Fruit fly (Drosophila melanogaster) whole organism, embryonic: ENCODE results near the gene CG18473.

ENCODE experiments used
- B-H2 ChIP-seq: fragments of 200-800 bp; sonication (Bioruptor generic); optimal IDR thresholded peaks from 2 replicates; lab custom pipeline; 2018; ENCODE audit warnings: missing biosample characterization, mild to moderate bottlenecking, missing genetic modification characterization
- CG10366 ChIP-seq: fragments of 200-800 bp; sonication (Bioruptor generic); IDR thresholded peaks from 2 replicates; pipeline ENCODE4 v1.3.6; 2022; ENCODE audit warnings: missing biosample characterization, missing genetic modification characterization
- CG12219 ChIP-seq: fragments of 200-800 bp; sonication (Bioruptor generic); optimal IDR thresholded peaks from 3 replicates; lab custom pipeline; 2018; ENCODE audit warnings: missing biosample characterization, mild to moderate bottlenecking, missing genetic modification characterization
- CG14014 ChIP-seq: fragments of 200-800 bp; sonication (Bioruptor generic); IDR thresholded peaks from 2 replicates; pipeline ENCODE4 v1.3.6; 2022; ENCODE audit warnings: missing biosample characterization, missing genetic modification characterization
- CG1602 ChIP-seq: fragments of 200-800 bp; sonication (Bioruptor generic); optimal IDR thresholded peaks from 3 replicates; lab custom pipeline; 2016; ENCODE audit warnings: missing biosample characterization, missing genetic modification characterization
- CG17802 ChIP-seq: fragments of 200-800 bp; sonication (Bioruptor generic); optimal IDR thresholded peaks from 2 replicates; lab custom pipeline; 2018; ENCODE audit warnings: missing biosample characterization, mild to moderate bottlenecking, missing genetic modification characterization, moderate library complexity
- CG18011 ChIP-seq: fragments of 200-800 bp; sonication (Bioruptor generic); optimal IDR thresholded peaks from 2 replicates; lab custom pipeline; 2017; ENCODE audit warnings: missing biosample characterization, missing genetic modification characterization, mild to moderate bottlenecking, moderate library complexity, missing genotype
- CG2875 ChIP-seq: fragments of 200-800 bp; sonication (Bioruptor generic); optimal IDR thresholded peaks from 2 replicates; lab custom pipeline; 2017; ENCODE audit warnings: missing biosample characterization, mild to moderate bottlenecking, missing genetic modification characterization, missing genetic modification reagents
- CG30403 ChIP-seq: fragments of 200-800 bp; sonication (Bioruptor generic); optimal IDR thresholded peaks from 3 replicates; lab custom pipeline; 2016; ENCODE audit warnings: missing biosample characterization, missing genetic modification characterization
- CG3838 ChIP-seq: fragments of 200-800 bp; sonication (Bioruptor generic); optimal IDR thresholded peaks from 3 replicates; lab custom pipeline; 2016; ENCODE audit warnings: missing biosample characterization, missing genetic modification characterization
- CG3995 ChIP-seq: fragments of 200-800 bp; sonication (Bioruptor generic); optimal IDR thresholded peaks from 3 replicates; lab custom pipeline; 2016; ENCODE audit warnings: missing biosample characterization, missing genetic modification characterization
- CG6272 ChIP-seq: fragments of 200-800 bp; sonication (Bioruptor generic); IDR thresholded peaks from 2 replicates; pipeline ENCODE4 v1.3.6; 2022; ENCODE audit warnings: missing biosample characterization, missing genetic modification characterization
- CG6654 ChIP-seq: fragments of 200-800 bp; sonication (Bioruptor generic); optimal IDR thresholded peaks from 2 replicates; lab custom pipeline; 2017; ENCODE audit warnings: missing biosample characterization, mild to moderate bottlenecking, missing genetic modification characterization
- CG6791 ChIP-seq: fragments of 200-800 bp; sonication (Bioruptor generic); IDR thresholded peaks from 3 replicates; pipeline ENCODE4 v1.3.6; 2022; ENCODE audit warnings: missing biosample characterization, missing genetic modification characterization; ENCODE audit not compliant: partially characterized antibody
- CG7745 ChIP-seq: fragments of 200-800 bp; sonication (Bioruptor generic); optimal IDR thresholded peaks from 2 replicates; lab custom pipeline; 2018; ENCODE audit warnings: missing biosample characterization, mild to moderate bottlenecking, missing genetic modification characterization, moderate library complexity
- CG7963 ChIP-seq: fragments of 200-800 bp; sonication (Bioruptor generic); IDR thresholded peaks from 3 replicates; pipeline ENCODE4 v1.3.6; 2022; ENCODE audit warnings: missing biosample characterization, missing genetic modification characterization; ENCODE audit not compliant: partially characterized antibody
- CG8478 ChIP-seq: fragments of >200 bp; optimal IDR thresholded peaks from 2 replicates; lab custom pipeline; 2018
- CG9932 ChIP-seq: fragments of 200-800 bp; sonication (Bioruptor generic); IDR thresholded peaks from 2 replicates; pipeline ENCODE4 v1.3.6; 2022; ENCODE audit warnings: missing biosample characterization, missing genetic modification characterization
- CoRest ChIP-seq: fragments of 200-800 bp; sonication (Bioruptor generic); optimal IDR thresholded peaks from 3 replicates; lab custom pipeline; 2018; ENCODE audit warnings: missing biosample characterization, mild to moderate bottlenecking, missing genetic modification characterization, moderate library complexity
- D19B ChIP-seq: fragments of 200-800 bp; sonication (Bioruptor generic); optimal IDR thresholded peaks from 2 replicates; lab custom pipeline; 2017; ENCODE audit warnings: missing biosample characterization, mild to moderate bottlenecking, missing genetic modification characterization
- Deaf1 ChIP-seq: fragments of 200-800 bp; optimal IDR thresholded peaks from 3 replicates; lab custom pipeline; 2019; ENCODE audit warnings: missing biosample characterization, mild to moderate bottlenecking, missing genetic modification characterization, moderate library complexity
- Dek ChIP-seq: fragments of 200-800 bp; sonication (Bioruptor generic); optimal IDR thresholded peaks from 3 replicates; lab custom pipeline; 2019; ENCODE audit warnings: missing biosample characterization, mild to moderate bottlenecking, missing genetic modification characterization, moderate library complexity
- Dfd ChIP-seq, 2 experiments: fragments of >200 bp; optimal IDR thresholded peaks; 2 replicates each; lab custom pipeline; 2017; ENCODE audit warnings: missing biosample characterization in 2 of 2, missing genetic modification characterization in 2 of 2
- Fer3 ChIP-seq: fragments of 200-800 bp; sonication (Bioruptor generic); optimal IDR thresholded peaks from 2 replicates; lab custom pipeline; 2018; ENCODE audit warnings: missing biosample characterization, mild to moderate bottlenecking, missing genetic modification characterization, moderate library complexity
- Gug ChIP-seq: fragments of 200-800 bp; sonication (Bioruptor generic); IDR thresholded peaks from 4 replicates; pipeline ENCODE4 v1.3.6; 2022; ENCODE audit warnings: missing biosample characterization, missing genetic modification characterization
- HLH54F ChIP-seq: fragments of 200-800 bp; sonication (Bioruptor generic); optimal IDR thresholded peaks from 3 replicates; lab custom pipeline; 2016; ENCODE audit warnings: missing biosample characterization, missing genetic modification characterization
- HmgZ ChIP-seq: fragments of 200-800 bp; sonication (Bioruptor generic); optimal IDR thresholded peaks from 2 replicates; lab custom pipeline; 2018; ENCODE audit warnings: missing biosample characterization, mild to moderate bottlenecking, missing genetic modification characterization
- Hr78 ChIP-seq, 2 experiments: fragments of 200-800 bp in 1 of 2; fragments of >200 bp in 1 of 2; sonication (Bioruptor generic) in 1 of 2; optimal IDR thresholded peaks; 2 replicates each; lab custom pipeline; 2017 to 2019; ENCODE audit warnings: missing biosample characterization in 2 of 2, missing genetic modification characterization in 2 of 2, mild to moderate bottlenecking in 1 of 2, moderate library complexity in 1 of 2
- Med ChIP-seq: fragments of 200-800 bp; sonication (Bioruptor generic); peaks from one replicate; lab custom pipeline; 2016; ENCODE audit warnings: missing biosample characterization, missing genetic modification characterization, mild to moderate bottlenecking, inconsistent platforms, moderate library complexity
- Ptx1 ChIP-seq: fragments of 200-800 bp; sonication (Bioruptor generic); IDR thresholded peaks from 2 replicates; pipeline ENCODE4 v1.3.6; 2022; ENCODE audit warnings: missing biosample characterization, missing genetic modification characterization
- Rfx ChIP-seq: fragments of 200-800 bp; sonication (Bioruptor generic); IDR thresholded peaks from 2 replicates; pipeline ENCODE4 v1.3.6; 2022; ENCODE audit warnings: missing biosample characterization, missing genetic modification characterization
- amos ChIP-seq: fragments of 200-800 bp; sonication (Bioruptor generic); IDR thresholded peaks from 2 replicates; pipeline ENCODE4 v1.3.6; 2022; ENCODE audit warnings: missing biosample characterization, missing genetic modification characterization; ENCODE audit not compliant: partially characterized antibody
- ara ChIP-seq: fragments of 200-800 bp; sonication (Bioruptor generic); IDR thresholded peaks from 2 replicates; pipeline ENCODE4 v1.3.6; 2022; ENCODE audit warnings: missing biosample characterization, missing genetic modification characterization
- btn ChIP-seq: fragments of 200-800 bp; sonication (Bioruptor generic); optimal IDR thresholded peaks from 2 replicates; lab custom pipeline; 2016; ENCODE audit warnings: missing biosample characterization, missing genetic modification characterization
- corto ChIP-seq: fragments of 200-800 bp; sonication (Bioruptor generic); optimal IDR thresholded peaks from 2 replicates; lab custom pipeline; 2016; ENCODE audit warnings: missing biosample characterization, mild to moderate bottlenecking, missing genetic modification characterization, moderate library complexity
- disco-r ChIP-seq: fragments of 200-800 bp; sonication (Bioruptor generic); optimal IDR thresholded peaks from 2 replicates; lab custom pipeline; 2016; ENCODE audit warnings: missing biosample characterization, missing genetic modification characterization
- fu2 ChIP-seq: fragments of 200-800 bp; sonication (Bioruptor generic); optimal IDR thresholded peaks from 2 replicates; lab custom pipeline; 2016; ENCODE audit warnings: missing biosample characterization, missing genetic modification characterization
- gce ChIP-seq: fragments of 200-800 bp; sonication (Bioruptor generic); IDR thresholded peaks from 3 replicates; pipeline ENCODE4 v1.3.6; 2022; ENCODE audit warnings: missing biosample characterization, missing genetic modification characterization
- grau ChIP-seq: fragments of 200-800 bp; optimal IDR thresholded peaks from 3 replicates; lab custom pipeline; 2019; ENCODE audit warnings: missing biosample characterization, mild to moderate bottlenecking, missing genetic modification characterization, moderate library complexity
- hth ChIP-seq: fragments of >200 bp; optimal IDR thresholded peaks from 2 replicates; lab custom pipeline; 2017; ENCODE audit warnings: inconsistent platforms
- odd ChIP-seq: fragments of 200-800 bp; sonication (Bioruptor generic); optimal IDR thresholded peaks from 2 replicates; lab custom pipeline; 2017; ENCODE audit warnings: missing biosample characterization, mild to moderate bottlenecking, missing genetic modification characterization
- sob ChIP-seq: fragments of 200-800 bp; sonication (Bioruptor generic); IDR thresholded peaks from 2 replicates; pipeline ENCODE4 v1.3.6; 2022; ENCODE audit warnings: missing biosample characterization, missing genetic modification characterization
- vnd ChIP-seq: fragments of 200-800 bp; sonication (Bioruptor generic); IDR thresholded peaks from 3 replicates; pipeline ENCODE4 v1.3.6; 2022; ENCODE audit warnings: missing biosample characterization, missing genetic modification characterization; ENCODE audit not compliant: partially characterized antibody
- zen ChIP-seq: fragments of 200-800 bp; sonication (Bioruptor generic); optimal IDR thresholded peaks from 3 replicates; lab custom pipeline; 2018; ENCODE audit warnings: missing biosample characterization, mild to moderate bottlenecking, missing genetic modification characterization, moderate library complexity

Gene CG18473

dm6 chr3R:9363066-9363719 is at the start of gene CG18473:
TSS of gene CG18473 (plus strand) at chr3R:9363305.
- peak; percentile 43; the same call in 1 of the 2 replicates for TF ChIP-seq sob (GFP tag; lab: Robert Waterston, UW)
- peak in 1 of 2 experiments; percentile 58 for TF ChIP-seq Hr78 (GFP tag; optimal IDR thresholded peaks at IDR 0.05; lab: Kevin White, UChicago)
- TF ChIP-seq gce (GFP tag; lab: Robert Waterston, UW), result no peak
- peak; percentile 10 for TF ChIP-seq Med (GFP tag; lab: Kevin White, UChicago)

- TF ChIP-seq CG2875 (GFP tag; lab: Kevin White, UChicago) (no peak), disco-r (GFP tag; lab: Kevin White, UChicago) (no peak), HLH54F (GFP tag; lab: Kevin White, UChicago) (no peak), CG3995 (GFP tag; lab: Kevin White, UChicago) (no peak), CG3838 (GFP tag; lab: Kevin White, UChicago) (no peak), CG17802 (tag; lab: Kevin White, UChicago) (no peak), Hr78 (GFP tag; optimal IDR thresholded peaks at IDR 0.05; lab: Kevin White, UChicago) (no peak), Rfx (GFP tag; lab: Robert Waterston, UW) (no peak), Fer3 (tag; lab: Kevin White, UChicago) (no peak), odd (GFP tag; lab: Kevin White, UChicago) (no peak), Ptx1 (no peak), Gug (GFP tag; lab: Robert Waterston, UW) (no peak), CG10366 (GFP tag; lab: Robert Waterston, UW) (no peak), CG14014 (GFP tag; lab: Robert Waterston, UW) (no peak), CG18011 (no peak), CG30403 (GFP tag; lab: Kevin White, UChicago) (no peak), ara (GFP tag; lab: Robert Waterston, UW) (no peak), D19B (GFP tag; lab: Kevin White, UChicago) (no peak), CG12219 (GFP tag; lab: Kevin White, UChicago) (no peak), corto (GFP tag; lab: Kevin White, UChicago) (no peak)
Measured at dm6 chr3R:9321470-9321869, 41.6 kb upstream of the CG18473 start, which contains the start of gene HP1e. TSS of gene HP1e (plus strand) at chr3R:9321770.

- TF ChIP-seq CG6791 (GFP tag; lab: Robert Waterston, UW) (peak; percentile 6; the same call in 1 of the 3 replicates), vnd (GFP tag; lab: Robert Waterston, UW) (0 out of 3 replicates have a peak, but pooled peaks have one; percentile 7), Deaf1 (peak; percentile 89), btn (GFP tag; lab: Kevin White, UChicago) (no peak)
Measured at dm6 chr3R:9328411-9328810, 34.7 kb upstream of the CG18473 start, which contains the start of gene CG8861. TSS of gene CG8861 (minus strand) at chr3R:9328511.

dm6 chr3R:9328812-9329211 is 34.3 kb upstream of the CG18473 start:
- TF ChIP-seq HmgZ (tag; lab: Kevin White, UChicago) (peak; percentile 43), B-H2 (GFP tag; lab: Kevin White, UChicago) (no peak), CG8478 (peak; percentile 71), Dek (tag; lab: Kevin White, UChicago) (peak; percentile 27), CG1602 (GFP tag; lab: Kevin White, UChicago) (no peak), CG6654 (GFP tag; lab: Kevin White, UChicago) (peak; percentile 100), CG7745 (no peak), zen (peak; percentile 61), fu2 (GFP tag; lab: Kevin White, UChicago) (no peak), CG7963 (GFP tag; lab: Robert Waterston, UW) (peak; percentile 30; the same call in 1 of the 3 replicates), hth (lab: Kevin White, UChicago) (no peak), grau (tag; lab: Kevin White, UChicago) (peak; percentile 21), Dfd (GFP tag; optimal IDR thresholded peaks at IDR 0.05; lab: Kevin White, UChicago) (peak in 1 of 2 experiments; percentile 72), CoRest (tag; lab: Kevin White, UChicago) (peak; percentile 34), CG9932 (GFP tag; lab: Robert Waterston, UW) (peak; percentile 40; the same call in 1 of the 2 replicates), amos (peak; percentile 51; the same call in 1 of the 2 replicates), CG6272 (GFP tag; lab: Robert Waterston, UW) (peak; percentile 31; the same call in 1 of the 2 replicates)
